Fruit fly (Drosophila melanogaster) whole organism, adult: ENCODE measurements around the gene Creld.

Experiments
- CG11617 ChIP-seq: fragments of 200-800 bp; sonication (Bioruptor generic); optimal IDR thresholded peaks from 2 replicates; lab custom pipeline; 2017; ENCODE audit warnings: mild to moderate bottlenecking, missing biosample characterization, missing genetic modification reagents, missing genetic modification characterization
- CG12768 ChIP-seq: fragments of 200-800 bp; sonication (Bioruptor generic); optimal IDR thresholded peaks from 2 replicates; lab custom pipeline; 2017; ENCODE audit warnings: missing biosample characterization, missing genetic modification characterization, mild to moderate bottlenecking, moderate library complexity, missing genetic modification reagents
- CG14711 ChIP-seq: fragments of 200-800 bp; sonication (Bioruptor generic); optimal IDR thresholded peaks from 2 replicates; lab custom pipeline; 2018; ENCODE audit warnings: missing biosample characterization, mild to moderate bottlenecking, missing genetic modification characterization, moderate library complexity
- CG1620 ChIP-seq: fragments of 200-800 bp; sonication (Bioruptor generic); optimal IDR thresholded peaks from 2 replicates; lab custom pipeline; 2016; ENCODE audit warnings: missing biosample characterization, missing genetic modification characterization
- CG33017 ChIP-seq: fragments of 200-800 bp; sonication (Bioruptor generic); optimal IDR thresholded peaks from 2 replicates; lab custom pipeline; 2018; ENCODE audit warnings: missing biosample characterization, mild to moderate bottlenecking, missing genetic modification characterization, moderate library complexity
- CG5204 ChIP-seq: fragments of 200-800 bp; sonication (Bioruptor generic); optimal IDR thresholded peaks from 2 replicates; lab custom pipeline; 2016; ENCODE audit warnings: missing biosample characterization, missing genetic modification characterization
- CG7045 ChIP-seq: fragments of 200-800 bp; sonication (Bioruptor generic); optimal IDR thresholded peaks from 2 replicates; lab custom pipeline; 2017; ENCODE audit warnings: missing biosample characterization, mild to moderate bottlenecking, missing genetic modification characterization
- CG7101 ChIP-seq: fragments of 200-800 bp; sonication (Bioruptor generic); optimal IDR thresholded peaks from 2 replicates; lab custom pipeline; 2018; ENCODE audit warnings: missing biosample characterization, mild to moderate bottlenecking, missing genetic modification characterization, moderate library complexity
- Clk ChIP-seq: fragments of 200-800 bp; sonication (Bioruptor generic); optimal IDR thresholded peaks from 2 replicates; lab custom pipeline; 2017; ENCODE audit warnings: missing biosample characterization, missing genetic modification characterization
- Crg-1 ChIP-seq: fragments of 200-800 bp; sonication (Bioruptor generic); optimal IDR thresholded peaks from 2 replicates; lab custom pipeline; 2016; ENCODE audit warnings: missing biosample characterization, missing genetic modification characterization
- Hr96 ChIP-seq: fragments of 200-800 bp; sonication (Bioruptor generic); optimal IDR thresholded peaks from 2 replicates; lab custom pipeline; 2016; ENCODE audit warnings: missing biosample characterization, missing genetic modification characterization
- Mnt ChIP-seq: fragments of 200-800 bp; sonication (Bioruptor generic); optimal IDR thresholded peaks from 2 replicates; lab custom pipeline; 2016; ENCODE audit warnings: missing biosample characterization, mild to moderate bottlenecking, missing genetic modification characterization
- bab1 ChIP-seq: fragments of 200-800 bp; sonication (Bioruptor generic); optimal IDR thresholded peaks from 3 replicates; lab custom pipeline; 2019; ENCODE audit warnings: missing biosample characterization, mild to moderate bottlenecking, missing genetic modification characterization, moderate library complexity
- cic ChIP-seq: fragments of 200-800 bp; sonication (Bioruptor generic); optimal IDR thresholded peaks from 2 replicates; lab custom pipeline; 2017; ENCODE audit warnings: missing biosample characterization, mild to moderate bottlenecking, missing genetic modification characterization, moderate library complexity
- cnc ChIP-seq, 2 experiments: fragments of >200 bp; optimal IDR thresholded peaks; 2 replicates each; lab custom pipeline; 2017
- kay ChIP-seq: fragments of 200-800 bp; sonication (Bioruptor generic); peaks from one replicate; lab custom pipeline; 2016; ENCODE audit warnings: missing biosample characterization, missing genetic modification characterization, borderline replicate concordance
- ovo ChIP-seq: fragments of 200-800 bp; sonication (Bioruptor generic); optimal IDR thresholded peaks from 2 replicates; lab custom pipeline; 2016; ENCODE audit warnings: missing biosample characterization, missing genetic modification characterization
- pad ChIP-seq: fragments of 200-800 bp; sonication (Bioruptor generic); optimal IDR thresholded peaks from 3 replicates; lab custom pipeline; 2017; ENCODE audit warnings: missing biosample characterization, missing genetic modification characterization, mild to moderate bottlenecking, moderate library complexity, missing genetic modification reagents
- tj ChIP-seq: fragments of 200-800 bp; sonication (Bioruptor generic); optimal IDR thresholded peaks from 3 replicates; lab custom pipeline; 2017; ENCODE audit warnings: missing biosample characterization, mild to moderate bottlenecking, missing genetic modification characterization, moderate library complexity
- toe ChIP-seq: fragments of 200-800 bp; sonication (Bioruptor generic); optimal IDR thresholded peaks from 2 replicates; lab custom pipeline; 2016; ENCODE audit warnings: missing biosample characterization, missing genetic modification characterization

The Creld gene

DNA sequence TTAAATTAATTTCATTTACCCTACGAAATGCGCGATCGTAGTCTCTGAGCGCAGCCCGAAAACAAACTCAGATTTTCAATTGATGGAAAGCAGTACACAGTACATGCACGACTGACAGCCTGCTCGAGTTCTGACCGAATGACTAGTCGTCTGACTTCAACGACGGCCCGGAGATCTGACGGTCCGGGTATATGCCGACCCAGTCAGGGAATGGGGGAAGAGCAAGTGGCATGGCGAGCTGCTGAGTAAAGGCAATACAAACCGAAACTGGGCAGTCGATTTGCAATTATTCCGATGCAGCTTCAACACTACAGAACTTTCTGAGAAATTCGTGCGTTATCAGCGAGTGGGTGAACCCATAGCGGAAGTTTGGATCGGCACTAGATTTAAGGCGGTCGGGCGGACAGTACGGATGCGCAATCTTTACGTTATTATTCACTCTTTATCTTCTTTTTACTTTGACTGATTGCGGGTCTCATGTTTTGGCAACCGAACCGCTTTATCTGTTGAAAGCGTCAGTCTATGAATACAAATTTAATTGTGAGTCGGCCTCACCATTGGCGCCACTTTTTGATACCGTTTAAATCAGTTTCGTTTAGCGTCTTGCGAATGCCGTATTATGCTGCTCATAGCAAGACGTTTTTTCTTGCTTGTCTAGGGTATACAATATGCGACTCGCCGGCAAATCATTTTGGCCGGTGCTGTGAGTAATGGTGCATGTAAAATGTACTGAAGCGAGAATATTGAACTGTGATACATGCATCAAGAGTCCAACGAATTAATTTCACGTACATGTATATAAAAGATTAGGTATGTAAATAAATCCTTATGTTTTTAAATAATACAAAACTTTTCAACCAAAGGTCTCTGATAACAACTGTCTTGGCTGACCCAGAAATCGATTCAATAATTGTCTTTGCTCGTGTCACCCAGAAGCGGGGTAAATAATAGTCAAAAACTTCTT, 18.6 kb downstream of the Creld start:
- TF ChIP-seq CG1620 (GFP tag; lab: Kevin White, UChicago) (no peak), CG12768 (peak; percentile 54), cic (GFP tag; lab: Kevin White, UChicago) (peak; percentile 74), ovo (GFP tag; lab: Kevin White, UChicago) (no peak), kay (GFP tag; lab: Kevin White, UChicago) (peak; percentile 77)

dm6 chr2L:121456-121831, 19.3 kb downstream of the Creld start, which contains the start of gene CG4822:
TSS of gene CG4822 (minus strand) at chr2L:121754.
- TF ChIP-seq ovo (GFP tag; lab: Kevin White, UChicago) (no peak), pad (GFP tag; lab: Kevin White, UChicago) (no peak), bab1 (GFP tag; lab: Kevin White, UChicago) (no peak), tj (GFP tag; lab: Kevin White, UChicago) (no peak), toe (GFP tag; lab: Kevin White, UChicago) (no peak), CG5204 (GFP tag; lab: Kevin White, UChicago) (no peak)

dm6 chr2L:122167-123006, 20.2 kb downstream of the Creld start:
- TF ChIP-seq pad (GFP tag; lab: Kevin White, UChicago), result no peak
- peak; percentile 92 for TF ChIP-seq kay (GFP tag; lab: Kevin White, UChicago)

- TF ChIP-seq CG7101, result no peak
- TF ChIP-seq CG12768, result no peak
- TF ChIP-seq cic (GFP tag; lab: Kevin White, UChicago), result no peak
- TF ChIP-seq kay (GFP tag; lab: Kevin White, UChicago), result peak; percentile 66
- no peak for TF ChIP-seq Mnt (GFP tag; lab: Kevin White, UChicago)
- no peak for TF ChIP-seq bab1 (GFP tag; lab: Kevin White, UChicago)
- TF ChIP-seq Hr96, result no peak
Measured at dm6 chr2L:123007-123327, 20.8 kb downstream of the Creld start.

- TF ChIP-seq tj (GFP tag; lab: Kevin White, UChicago) (peak; percentile 37), CG1620 (GFP tag; lab: Kevin White, UChicago) (no peak), CG12768 (peak; percentile 90), CG7045 (GFP tag; lab: Kevin White, UChicago) (peak; percentile 50), CG7101 (peak; percentile 44), CG14711 (no peak), Hr96 (peak; percentile 12), toe (GFP tag; lab: Kevin White, UChicago) (peak; percentile 75), Mnt (GFP tag; lab: Kevin White, UChicago) (peak; percentile 74), Clk (GFP tag; lab: Kevin White, UChicago) (no peak), cic (GFP tag; lab: Kevin White, UChicago) (peak; percentile 64), CG33017 (tag; lab: Kevin White, UChicago) (peak; percentile 42), ovo (GFP tag; lab: Kevin White, UChicago) (no peak), kay (GFP tag; lab: Kevin White, UChicago) (peak; percentile 88), Crg-1 (GFP tag; lab: Kevin White, UChicago) (no peak)
Measured at dm6 chr2L:125364-126252, 23.4 kb downstream of the Creld start.

dm6 chr2L:128296-128715, 26.1 kb downstream of the Creld start:
- TF ChIP-seq CG33017 (tag; lab: Kevin White, UChicago) (no peak), bab1 (GFP tag; lab: Kevin White, UChicago) (no peak), CG11617 (GFP tag; lab: Kevin White, UChicago) (no peak), tj (GFP tag; lab: Kevin White, UChicago) (no peak), CG7045 (GFP tag; lab: Kevin White, UChicago) (no peak), CG12768 (no peak), Clk (GFP tag; lab: Kevin White, UChicago) (no peak), toe (GFP tag; lab: Kevin White, UChicago) (no peak), CG1620 (GFP tag; lab: Kevin White, UChicago) (no peak), cnc (optimal IDR thresholded peaks at IDR 0.05; lab: Kevin White, UChicago) (no peak), ovo (GFP tag; lab: Kevin White, UChicago) (no peak), CG5204 (GFP tag; lab: Kevin White, UChicago) (no peak)
